Worm (Caenorhabditis elegans) whole organism, dauer: ENCODE measurements around the gene E01G6.1.
"Not testable (repeated sequence)": the region's sequence is repeated elsewhere in the genome, so short reads cannot be mapped to it uniquely, and the experiment has no call there.

ENCODE experiments used
- unc-62 ChIP-seq: sonication (generic microtip); optimal IDR thresholded peaks from 2 replicates; lab custom pipeline; 2017; ENCODE audit warnings: missing biosample characterization, missing genetic modification reagents, missing genetic modification characterization

The E01G6.1 gene

ce11 chrX:12270841-12271240 is 10.2 kb downstream of the E01G6.1 start, which contains the start of gene otpl-8:
Gene otpl-8, minus strand, starts transcription at chrX:12270941.
- no peak for TF ChIP-seq unc-62

DNA sequence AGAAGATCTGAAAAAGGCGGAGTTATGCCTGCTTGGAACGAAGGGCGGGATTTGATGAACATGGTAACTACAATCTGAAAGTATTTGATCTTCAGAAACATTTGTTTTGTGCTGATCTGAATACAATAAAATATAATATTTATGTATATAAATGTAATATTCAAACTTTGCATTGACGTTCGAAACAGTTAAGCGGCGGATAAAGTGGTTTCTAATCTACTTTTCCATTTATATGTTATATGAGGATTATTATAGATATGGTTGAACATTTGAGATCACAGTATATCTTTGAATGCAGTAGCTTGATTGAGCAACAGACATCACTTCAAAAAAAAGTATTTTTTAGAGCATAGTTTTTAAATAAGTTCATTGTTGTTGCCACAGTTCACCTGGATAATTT is 13.2 kb downstream of the E01G6.1 start, which contains the start of gene H19J13.2:
TSS of gene H19J13.2 (minus strand) at position 101 of the 400 bp plus-strand sequence.
- TF ChIP-seq unc-62, result no peak

ce11 chrX:12275577-12275976 is 14.9 kb downstream of the E01G6.1 start, which contains the start of gene C04B4.6:
Gene C04B4.6, minus strand, starts transcription at chrX:12275677.
- TF ChIP-seq unc-62, result no peak

DNA sequence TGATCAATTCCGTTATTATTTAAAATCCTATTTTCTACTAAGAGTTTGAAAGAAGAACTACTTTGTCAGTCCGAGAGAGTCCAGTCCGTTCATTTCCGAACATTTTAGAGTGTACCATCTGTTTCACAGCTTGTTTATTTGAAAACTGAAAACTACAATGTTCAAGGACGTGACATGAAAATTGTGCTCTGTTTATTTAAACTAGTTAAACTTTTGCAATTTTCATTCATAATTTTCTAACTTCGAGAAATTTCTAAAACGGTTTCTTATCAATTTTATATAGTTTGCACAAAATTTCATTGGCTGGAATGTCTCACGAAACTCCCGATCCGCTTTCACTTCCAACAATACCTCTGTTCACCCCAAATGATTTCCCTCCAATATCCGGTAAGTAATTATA is 19.8 kb downstream of the E01G6.1 start, which contains the start of gene C04B4.1:
TSS of gene C04B4.1 (plus strand) at position 301 of the 400 bp plus-strand sequence.
- TF ChIP-seq unc-62, result no peak

DNA sequence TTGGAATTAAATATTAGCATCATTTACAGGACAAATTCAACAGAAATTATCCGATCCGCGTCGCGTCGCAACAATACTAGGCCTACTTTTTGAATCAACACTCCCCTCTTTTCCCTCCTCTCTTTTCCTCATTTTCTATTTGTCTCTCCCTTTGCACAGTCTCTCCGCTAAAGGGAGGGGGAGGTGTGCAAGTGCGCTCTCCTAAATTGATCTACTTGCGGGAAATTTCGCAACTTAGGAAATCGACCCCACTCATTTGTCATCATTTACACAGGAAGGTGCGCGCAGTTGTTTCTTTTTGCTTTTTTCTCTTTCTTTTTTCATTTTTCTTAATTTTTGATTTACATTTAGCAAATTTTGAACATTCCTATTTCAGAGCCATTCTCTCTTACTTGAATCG is 22.2 kb downstream of the E01G6.1 start, which contains the start of gene C04B4.2:
TSS of gene C04B4.2 (plus strand) at position 371 of the 400 bp plus-strand sequence.
- no peak for TF ChIP-seq unc-62

ce11 chrX:12284161-12284560 is 23.5 kb downstream of the E01G6.1 start:
- TF ChIP-seq unc-62, result no peak

ce11 chrX:12285496-12285895 is 24.8 kb downstream of the E01G6.1 start, which contains the start of gene lips-2:
Gene lips-2, plus strand, starts transcription at chrX:12285796.
- no peak for TF ChIP-seq unc-62

ce11 chrX:12288254-12288653 is 27.6 kb downstream of the E01G6.1 start, which contains the start of gene C04B4.5:
Gene C04B4.5, minus strand, starts transcription at chrX:12288354.
- TF ChIP-seq unc-62, result no peak

ce11 chrX:12290539-12290938 is 29.9 kb downstream of the E01G6.1 start, which contains the start of gene C04B4.4:
Gene C04B4.4, plus strand, starts transcription at chrX:12290839.
- TF ChIP-seq unc-62, result no peak

ce11 chrX:12294263-12294662 is 33.6 kb downstream of the E01G6.1 start, which contains the start of gene W06D11.1:
Gene W06D11.1, plus strand, starts transcription at chrX:12294563.
- TF ChIP-seq unc-62, result no peak

DNA sequence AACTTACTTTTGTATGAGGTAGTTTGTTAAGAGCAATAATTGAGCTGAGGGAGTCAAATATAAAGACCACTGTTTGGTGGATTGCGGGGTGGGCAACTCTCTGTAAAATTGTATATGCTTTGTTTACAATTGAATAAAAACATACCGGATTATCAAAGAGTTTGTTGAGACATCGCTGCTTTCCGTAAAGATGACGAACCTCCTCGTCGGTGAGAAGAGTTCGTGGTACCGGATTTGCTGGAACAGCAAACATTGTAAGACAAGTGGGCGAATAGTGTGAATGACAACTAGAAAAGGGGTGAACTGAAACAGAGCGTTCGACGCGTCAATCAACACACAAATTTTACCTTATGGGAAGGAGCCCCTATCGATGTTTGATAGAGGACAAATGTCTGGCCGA is 35.7 kb downstream of the E01G6.1 start, which contains the start of gene W06D11.2:
TSS of gene W06D11.2 (minus strand) at position 339 of the 400 bp plus-strand sequence.
- TF ChIP-seq unc-62, result no peak

- TF ChIP-seq unc-62, result no peak
Observed at ce11 chrX:12298324-12298723, 37.6 kb downstream of the E01G6.1 start, which contains the start of gene W06D11.3. Gene W06D11.3, plus strand, starts transcription at chrX:12298683.

- TF ChIP-seq unc-62, result no peak
Observed at ce11 chrX:12299834-12300233, 39.2 kb downstream of the E01G6.1 start, which contains the start of gene W06D11.5. Gene W06D11.5, plus strand, starts transcription at chrX:12300134.

ce11 chrX:12302755-12303154 is 42.1 kb downstream of the E01G6.1 start, which contains the start of gene dot-1.3:
Gene dot-1.3, minus strand, starts transcription at chrX:12302855.
- not testable (repeated sequence) for TF ChIP-seq unc-62

DNA sequence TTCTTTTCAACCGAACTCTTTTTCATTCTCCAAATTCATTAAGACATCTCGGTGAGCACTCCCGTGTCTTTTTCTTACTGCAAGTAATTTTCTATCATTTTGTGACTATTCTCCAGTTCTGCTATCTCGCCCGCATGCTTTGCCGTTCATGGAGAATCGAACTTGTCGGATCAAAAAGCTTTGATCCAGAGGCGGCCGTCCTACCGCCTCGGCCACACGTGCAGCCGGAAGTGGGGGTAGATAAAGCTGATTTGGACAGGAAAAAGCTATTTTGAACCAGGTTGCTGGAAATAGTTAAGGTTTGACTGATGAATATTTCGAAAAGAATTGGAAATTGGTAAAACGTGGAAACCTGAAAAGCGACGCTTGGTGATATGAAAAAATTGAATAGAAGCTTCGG is 43.5 kb downstream of the E01G6.1 start:
- no peak for TF ChIP-seq unc-62

- TF ChIP-seq unc-62, result no peak
Observed at ce11 chrX:12306565-12306964, 45.9 kb downstream of the E01G6.1 start, which contains the start of gene phf-32. Gene phf-32, plus strand, starts transcription at chrX:12306865.

DNA sequence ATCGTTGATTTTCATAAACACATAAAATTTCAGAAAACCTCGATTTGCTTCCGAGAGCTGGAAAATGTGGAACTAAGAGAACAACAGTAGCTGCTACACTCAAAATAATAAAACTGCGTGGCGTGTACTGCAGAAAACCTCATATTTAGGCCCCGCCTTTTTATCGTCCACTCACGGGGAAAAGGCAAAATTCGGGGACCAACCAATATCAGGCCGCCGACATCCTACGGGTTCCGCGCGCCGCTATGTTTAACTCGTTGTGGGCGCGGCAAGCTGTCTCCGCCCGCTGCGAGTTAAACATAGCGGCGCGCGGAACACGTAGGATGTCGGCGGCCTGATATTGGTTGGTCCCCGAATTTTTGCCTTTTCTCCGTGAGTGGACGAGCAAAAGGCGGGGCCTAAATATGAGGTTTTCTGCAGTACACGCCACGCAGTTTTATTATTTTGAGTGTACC is 47.4 kb downstream of the E01G6.1 start, which contains the start of gene F17A2.16:
TSS of gene F17A2.16 (plus strand) at position 405 of the 455 bp plus-strand sequence.
- not testable (repeated sequence) for TF ChIP-seq unc-62

- no peak for TF ChIP-seq unc-62
Observed at ce11 chrX:12313779-12314178, 53.1 kb downstream of the E01G6.1 start.
